Fruit fly (Drosophila melanogaster): ENCODE data around the gene PolA1.

PolA1 gene

dm6 chr3R:21653434-21653833, 18.1 kb downstream of the PolA1 start (continued):
- TF ChIP-seq CG11762 (GFP tag; optimal IDR thresholded peaks at IDR 0.05; ENCODE audit: insufficient read depth) (no peak), salr (GFP tag; optimal IDR thresholded peaks at IDR 0.05) (peak in 1 of 2 experiments; percentile 46)

- TF ChIP-seq ss (GFP tag; optimal IDR thresholded peaks at IDR 0.05) (peak in 1 of 2 experiments; percentile 48), achi (GFP tag; optimal IDR thresholded peaks at IDR 0.05) (peak; percentile 47), CG10669 (GFP tag; optimal IDR thresholded peaks at IDR 0.05) (peak; percentile 36), fd85E (GFP tag; optimal IDR thresholded peaks at IDR 0.05) (no peak), Met (GFP tag; optimal IDR thresholded peaks at IDR 0.05) (peak; percentile 25), Hr38 (GFP tag; optimal IDR thresholded peaks at IDR 0.05) (no peak), spab (GFP tag; optimal IDR thresholded peaks at IDR 0.05) (peak; percentile 54), CG3919 (GFP tag; optimal IDR thresholded peaks at IDR 0.05) (peak; percentile 46), Sox14 (GFP tag; optimal IDR thresholded peaks at IDR 0.05) (peak; percentile 42), lz (GFP tag; optimal IDR thresholded peaks at IDR 0.05) (peak; percentile 46), CG6276 (GFP tag; optimal IDR thresholded peaks at IDR 0.05) (peak; percentile 28), Gug (GFP tag; IDR thresholded peaks at IDR 0.05) (peak; percentile 14; the same call in 1 of the 2 replicates), Blimp-1 (GFP tag; optimal IDR thresholded peaks at IDR 0.05) (no peak), CG6854 (GFP tag; optimal IDR thresholded peaks at IDR 0.05) (no peak), vri (GFP tag; optimal IDR thresholded peaks at IDR 0.05) (no peak), acj6 (GFP tag; optimal IDR thresholded peaks at IDR 0.05) (peak; percentile 46), Hr4 (GFP tag; optimal IDR thresholded peaks at IDR 0.05) (peak; percentile 8), net (GFP tag; optimal IDR thresholded peaks at IDR 0.05) (no peak), salr (GFP tag; optimal IDR thresholded peaks at IDR 0.05) (peak in 1 of 2 experiments; percentile 68), Eip78C (GFP tag) (peak; percentile 91), Ets21C (GFP tag; optimal IDR thresholded peaks at IDR 0.05) (no peak), topi (GFP tag; optimal IDR thresholded peaks at IDR 0.05) (peak; percentile 42), pdm3 (GFP tag; optimal IDR thresholded peaks at IDR 0.05) (peak; percentile 45), eg (GFP tag; IDR thresholded peaks at IDR 0.05) (0 out of 3 replicates have a peak, but pooled peaks have one; percentile 40), CG8632 (GFP tag; optimal IDR thresholded peaks at IDR 0.05) (peak; percentile 23), svp (GFP tag) (peak; percentile 64), CG9139 (GFP tag; optimal IDR thresholded peaks at IDR 0.05) (peak; percentile 14), CG11294 (GFP tag; IDR thresholded peaks at IDR 0.05) (no peak), Sox15 (GFP tag; optimal IDR thresholded peaks at IDR 0.05) (no peak), fkh (GFP tag; optimal IDR thresholded peaks at IDR 0.05) (no peak), Sox102F (GFP tag; optimal IDR thresholded peaks at IDR 0.05) (no peak), OdsH (GFP tag; optimal IDR thresholded peaks at IDR 0.05) (peak; percentile 47), dac (GFP tag; optimal IDR thresholded peaks at IDR 0.05) (no peak), CG10631 (GFP tag; optimal IDR thresholded peaks at IDR 0.05) (peak; percentile 63), CG6792 (GFP tag; optimal IDR thresholded peaks at IDR 0.05) (peak; percentile 40), Ets96B (tag; optimal IDR thresholded peaks at IDR 0.05) (peak; percentile 33), CG8119 (GFP tag; IDR thresholded peaks at IDR 0.05) (0 out of 3 replicates have a peak, but pooled peaks have one; percentile 25), CG7368 (GFP tag; optimal IDR thresholded peaks at IDR 0.05) (no peak), CG32006 (GFP tag; optimal IDR thresholded peaks at IDR 0.05) (peak; percentile 78), CG11902 (GFP tag; optimal IDR thresholded peaks at IDR 0.05) (peak; percentile 1), CG16779 (tag; optimal IDR thresholded peaks at IDR 0.05) (peak; percentile 26), cyc (GFP tag; optimal IDR thresholded peaks at IDR 0.05) (peak; percentile 24), CG11762 (GFP tag; optimal IDR thresholded peaks at IDR 0.05; ENCODE audit: insufficient read depth) (peak; percentile 14), Hr39 (GFP tag; optimal IDR thresholded peaks at IDR 0.05) (peak; percentile 38), Eip93F (GFP tag; optimal IDR thresholded peaks at IDR 0.05) (no peak), CG31627 (GFP tag; optimal IDR thresholded peaks at IDR 0.05) (peak; percentile 17), CG15336 (GFP tag; IDR thresholded peaks at IDR 0.05) (0 out of 2 replicates have a peak, but pooled peaks have one; percentile 18), CG3032 (tag; optimal IDR thresholded peaks at IDR 0.05) (peak; percentile 62), dsx (GFP tag; optimal IDR thresholded peaks at IDR 0.05; ENCODE audit: poor library complexity, severe bottlenecking) (peak; percentile 76)
Measured at dm6 chr3R:21652891-21653394, 18.6 kb downstream of the PolA1 start.
